Worm (Caenorhabditis elegans) whole organism, L2 larva: ENCODE data around the gene nlp-82.

Experiments
- C34F6.9 ChIP-seq: fragments of 150-350 bp; optimal IDR thresholded peaks from 2 replicates; lab custom pipeline; 2014; ENCODE audit warnings: missing biosample characterization, missing genetic modification characterization
- R02D3.7 ChIP-seq: fragments of 150-350 bp; optimal IDR thresholded peaks from 2 replicates; lab custom pipeline; 2014; ENCODE audit warnings: missing biosample characterization, missing genetic modification characterization
- Y55F3AM.14 ChIP-seq: fragments of 200-800 bp; sonication (Bioruptor generic); optimal IDR thresholded peaks from 2 replicates; lab custom pipeline; 2018; ENCODE audit warnings: mild to moderate bottlenecking, missing genetic modification characterization, missing compliant biosample characterization
- ZK546.5 ChIP-seq: sonication (generic microtip); optimal IDR thresholded peaks from 2 replicates; lab custom pipeline; 2017; ENCODE audit warnings: missing biosample characterization, missing genetic modification characterization
- aly-2 ChIP-seq: fragments of 150-350 bp; optimal IDR thresholded peaks from 2 replicates; lab custom pipeline; 2014; ENCODE audit warnings: missing biosample characterization, missing genetic modification characterization
- ama-1 ChIP-seq: fragments of 150-350 bp; optimal IDR thresholded peaks from 2 replicates; lab custom pipeline; 2018; ENCODE audit warnings: inconsistent platforms
- blmp-1 ChIP-seq: sonication (generic microtip); optimal IDR thresholded peaks from 2 replicates; lab custom pipeline; 2017; ENCODE audit warnings: missing genetic modification characterization, mild to moderate bottlenecking, missing compliant biosample characterization, antibody characterized with exemption, moderate library complexity; ENCODE audit not compliant: insufficient read depth
- ceh-82 ChIP-seq: fragments of 150-350 bp; optimal IDR thresholded peaks from 2 replicates; lab custom pipeline; 2014; ENCODE audit warnings: missing biosample characterization, missing genetic modification characterization
- crh-2 ChIP-seq: sonication (generic microtip); optimal IDR thresholded peaks from 2 replicates; lab custom pipeline; 2017; ENCODE audit warnings: missing biosample characterization, missing genetic modification characterization
- egl-27 ChIP-seq: sonication (generic microtip); optimal IDR thresholded peaks from 3 replicates; lab custom pipeline; 2017; ENCODE audit warnings: missing biosample characterization, missing genetic modification reagents, missing genetic modification characterization
- elt-1 ChIP-seq: fragments of 150-350 bp; optimal IDR thresholded peaks from 2 replicates; lab custom pipeline; 2014; ENCODE audit warnings: missing biosample characterization, missing genetic modification characterization
- elt-3 ChIP-seq: sonication (generic microtip); optimal IDR thresholded peaks from 2 replicates; lab custom pipeline; 2017; ENCODE audit warnings: missing biosample characterization, missing genetic modification characterization
- fos-1 ChIP-seq: fragments of 150-350 bp; optimal IDR thresholded peaks from 2 replicates; lab custom pipeline; 2014; ENCODE audit warnings: missing biosample characterization, missing genetic modification characterization
- gmeb-1 ChIP-seq: fragments of 150-350 bp; optimal IDR thresholded peaks from 2 replicates; lab custom pipeline; 2014; ENCODE audit warnings: missing biosample characterization, missing genetic modification characterization
- lin-11 ChIP-seq: fragments of 150-350 bp; sonication (generic microtip); optimal IDR thresholded peaks from 2 replicates; lab custom pipeline; 2014; ENCODE audit warnings: missing biosample characterization, missing genetic modification characterization, inconsistent platforms, mixed read lengths
- lin-13 ChIP-seq: fragments of 150-350 bp; optimal IDR thresholded peaks from 2 replicates; lab custom pipeline; 2014; ENCODE audit warnings: missing biosample characterization, missing genetic modification reagents, missing genetic modification characterization
- mbf-1 ChIP-seq: sonication (generic microtip); optimal IDR thresholded peaks from 2 replicates; lab custom pipeline; 2017; ENCODE audit warnings: missing biosample characterization, missing genetic modification characterization
- nhr-10 ChIP-seq: sonication (generic microtip); optimal IDR thresholded peaks from 2 replicates; lab custom pipeline; 2017; ENCODE audit warnings: missing biosample characterization, missing genetic modification characterization
- nhr-12 ChIP-seq: fragments of 150-350 bp; optimal IDR thresholded peaks from 2 replicates; lab custom pipeline; 2014; ENCODE audit warnings: missing biosample characterization, missing genetic modification characterization
- nhr-21 ChIP-seq: fragments of 150-350 bp; optimal IDR thresholded peaks from 2 replicates; lab custom pipeline; 2014; ENCODE audit warnings: missing biosample characterization, missing genetic modification characterization
- nhr-23 ChIP-seq: fragments of 150-350 bp; optimal IDR thresholded peaks from 2 replicates; lab custom pipeline; 2014; ENCODE audit warnings: missing biosample characterization, missing genetic modification reagents, missing genetic modification characterization
- nhr-237 ChIP-seq: fragments of 150-350 bp; optimal IDR thresholded peaks from 2 replicates; lab custom pipeline; 2014; ENCODE audit warnings: missing biosample characterization, missing genetic modification characterization
- nhr-25 ChIP-seq: fragments of 150-350 bp; sonication (generic microtip); optimal IDR thresholded peaks from 3 replicates; lab custom pipeline; 2014; ENCODE audit warnings: missing biosample characterization, missing genetic modification characterization
- nhr-77 ChIP-seq: fragments of 150-350 bp; optimal IDR thresholded peaks from 2 replicates; lab custom pipeline; 2014; ENCODE audit warnings: missing biosample characterization, missing genetic modification characterization
- peb-1 ChIP-seq: fragments of 150-350 bp; optimal IDR thresholded peaks from 2 replicates; lab custom pipeline; 2014; ENCODE audit warnings: missing biosample characterization, missing genetic modification characterization
- skn-1 ChIP-seq: sonication (generic microtip); optimal IDR thresholded peaks from 2 replicates; lab custom pipeline; 2017; ENCODE audit warnings: missing biosample characterization, missing genetic modification characterization
- sma-3 ChIP-seq: sonication (generic microtip); optimal IDR thresholded peaks from 2 replicates; lab custom pipeline; 2016; ENCODE audit warnings: missing genetic modification reagents, missing genetic modification characterization, missing compliant biosample characterization
- snpc-4 ChIP-seq: fragments of 150-350 bp; optimal IDR thresholded peaks from 2 replicates; lab custom pipeline; 2014; ENCODE audit warnings: missing biosample characterization, missing genetic modification characterization
- unc-39 ChIP-seq: fragments of 150-350 bp; optimal IDR thresholded peaks from 2 replicates; lab custom pipeline; 2014; ENCODE audit warnings: missing biosample characterization, missing genetic modification characterization
- unc-62 ChIP-seq: fragments of 150-350 bp; optimal IDR thresholded peaks from 2 replicates; lab custom pipeline; 2014; ENCODE audit warnings: missing biosample characterization, missing genetic modification reagents, missing genetic modification characterization
- zag-1 ChIP-seq: fragments of 150-350 bp; optimal IDR thresholded peaks from 2 replicates; lab custom pipeline; 2014; ENCODE audit warnings: missing biosample characterization, missing genetic modification characterization
- ztf-11 ChIP-seq: sonication (generic microtip); optimal IDR thresholded peaks from 2 replicates; lab custom pipeline; 2017; ENCODE audit warnings: missing biosample characterization, missing genetic modification characterization
- ztf-4 ChIP-seq: fragments of 150-350 bp; optimal IDR thresholded peaks from 2 replicates; lab custom pipeline; 2014; ENCODE audit warnings: missing biosample characterization, missing genetic modification characterization

The nlp-82 gene

DNA sequence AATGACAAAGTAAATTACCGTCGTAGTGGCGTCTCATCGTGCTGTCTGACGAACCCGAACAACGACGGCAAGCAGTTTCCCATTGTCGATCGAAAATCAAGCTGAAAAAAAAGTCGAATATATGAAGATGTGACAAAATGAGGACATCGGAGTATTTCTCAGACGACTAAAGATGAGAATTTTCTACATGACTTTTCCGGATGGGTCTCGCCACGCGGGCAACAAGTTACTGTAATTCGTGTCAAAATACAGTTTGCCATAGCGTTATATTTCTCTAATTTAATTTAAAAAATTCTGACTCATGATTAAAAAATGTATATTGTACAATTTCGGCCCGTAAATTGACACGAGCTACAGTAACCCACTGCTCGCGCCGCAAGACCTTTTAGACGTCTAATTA, 18.9 kb upstream of the nlp-82 start, which contains the start of gene C01G6.4:
Gene C01G6.4, minus strand, starts transcription at position 101 of the 400 bp plus-strand sequence.
- TF ChIP-seq R02D3.7 (tag; lab: Kevin White, UChicago) (no peak), peb-1 (tag; lab: Kevin White, UChicago) (no peak), sma-3 (GFP tag; lab: Kevin White, UChicago) (no peak), fos-1 (no peak), elt-1 (no peak), gmeb-1 (tag; lab: Kevin White, UChicago) (no peak), unc-62 (no peak), nhr-10 (tag; lab: Kevin White, UChicago) (no peak)

DNA sequence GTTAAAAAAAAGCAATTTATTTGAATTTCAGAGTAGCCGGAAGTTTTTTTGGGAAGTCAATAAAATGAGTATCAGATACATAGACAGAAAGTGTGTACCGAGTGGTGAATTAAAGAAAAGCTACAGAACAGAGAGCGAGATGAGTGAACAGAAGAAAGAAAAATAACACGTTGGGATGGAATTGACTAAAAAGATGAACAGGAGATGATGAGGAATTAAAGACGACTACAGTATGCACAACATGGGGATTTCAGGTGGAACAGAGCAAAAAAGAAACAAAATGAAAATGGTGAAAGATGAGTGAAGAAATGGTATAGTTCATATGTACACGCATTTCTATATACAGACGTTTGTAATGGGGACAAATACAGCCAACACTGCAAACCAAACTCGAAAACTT, 17.2 kb upstream of the nlp-82 start:
- TF ChIP-seq unc-39 (tag; lab: Kevin White, UChicago) (no peak), snpc-4 (no peak), zag-1 (tag; lab: Kevin White, UChicago) (no peak), ama-1 (lab: Kevin White, UChicago) (no peak), mbf-1 (tag; lab: Kevin White, UChicago) (no peak), fos-1 (no peak), C34F6.9 (no peak), Y55F3AM.14 (GFP tag; lab: Kevin White, UChicago) (no peak)

DNA sequence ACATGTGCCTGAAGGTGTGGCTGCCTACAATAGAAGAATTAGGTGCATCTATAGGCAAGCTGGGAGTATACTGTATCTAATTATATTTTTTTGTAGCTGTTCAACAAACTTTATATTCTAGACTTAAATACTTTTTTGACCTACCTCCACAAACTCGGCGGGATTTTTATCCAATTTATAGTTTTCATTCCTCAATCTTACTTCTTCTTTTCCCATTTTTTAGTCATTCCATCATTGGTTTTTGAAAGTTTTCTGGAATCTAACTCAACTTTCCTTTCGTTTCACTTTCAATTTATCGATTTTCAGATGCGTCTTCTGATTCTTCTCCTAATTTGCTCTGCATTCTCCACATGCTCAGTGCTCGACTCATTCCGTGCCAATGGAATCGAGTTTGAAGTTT, 15.5 kb upstream of the nlp-82 start, which contains the start of gene C01G6.3:
Gene C01G6.3, plus strand, starts transcription at position 301 of the 400 bp plus-strand sequence.
- TF ChIP-seq unc-62: no peak
- TF ChIP-seq elt-1: no peak
- no peak for TF ChIP-seq ceh-82 (tag; lab: Kevin White, UChicago)
- TF ChIP-seq ztf-11: no peak

DNA sequence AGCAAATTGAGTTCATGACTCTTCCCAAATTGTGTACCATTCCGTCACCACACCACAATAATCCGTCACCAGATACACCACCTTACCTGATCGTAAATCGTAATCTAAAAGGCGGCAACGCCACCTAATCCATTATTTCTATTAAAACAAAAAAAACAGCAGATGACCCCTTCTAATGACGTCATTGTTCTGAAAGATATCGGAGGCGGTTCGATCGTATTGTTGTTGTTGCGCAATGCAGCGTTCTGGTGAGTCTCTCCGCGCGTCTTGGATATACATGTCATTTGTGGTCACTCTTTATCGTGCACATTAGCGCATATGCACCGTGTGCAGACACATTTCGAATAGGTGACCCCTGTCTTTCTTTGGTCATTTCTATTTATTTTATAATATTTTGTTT, 14.9 kb upstream of the nlp-82 start:
- TF ChIP-seq nhr-25 (tag; lab: Kevin White, UChicago) (no peak), nhr-237 (tag; lab: Kevin White, UChicago) (no peak), zag-1 (tag; lab: Kevin White, UChicago) (no peak), unc-62 (no peak), ZK546.5 (tag; lab: Kevin White, UChicago) (no peak), unc-39 (tag; lab: Kevin White, UChicago) (no peak), lin-11 (no peak), mbf-1 (tag; lab: Kevin White, UChicago) (no peak), nhr-12 (no peak), blmp-1 (tag; lab: Kevin White, UChicago) (no peak), ztf-4 (tag; lab: Kevin White, UChicago) (no peak), snpc-4 (no peak), ama-1 (lab: Kevin White, UChicago) (no peak), C34F6.9 (no peak)

DNA sequence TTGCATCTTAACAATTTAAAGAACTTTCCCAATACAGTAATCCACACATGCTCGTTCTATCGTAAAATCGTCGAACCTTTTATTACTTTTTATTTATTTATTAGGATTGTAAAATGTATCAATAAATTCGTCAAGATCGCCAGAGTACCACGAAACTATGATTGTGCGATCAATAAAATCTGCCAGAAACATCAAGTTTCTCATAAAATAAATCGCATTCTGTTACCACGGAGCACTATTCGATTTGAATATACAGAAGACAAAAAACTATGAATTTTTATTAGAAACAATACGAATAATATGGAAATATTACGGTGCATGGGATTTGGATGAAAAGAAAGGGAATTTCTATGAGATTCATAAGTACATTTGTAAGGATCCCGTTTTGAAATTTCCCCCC, 12.7 kb upstream of the nlp-82 start, which contains the start of gene C01G6.2:
Gene C01G6.2, plus strand, starts transcription at position 301 of the 400 bp plus-strand sequence.
- TF ChIP-seq nhr-25 (tag; lab: Kevin White, UChicago): no peak
- TF ChIP-seq nhr-23 (tag; lab: Kevin White, UChicago): no peak
- no peak for TF ChIP-seq lin-13
- TF ChIP-seq crh-2 (tag; lab: Kevin White, UChicago): no peak
- TF ChIP-seq unc-39 (tag; lab: Kevin White, UChicago): no peak
- TF ChIP-seq zag-1 (tag; lab: Kevin White, UChicago): no peak
- TF ChIP-seq nhr-77 (tag; lab: Kevin White, UChicago): no peak
- TF ChIP-seq egl-27 (tag; lab: Kevin White, UChicago): no peak
- TF ChIP-seq peb-1 (tag; lab: Kevin White, UChicago): no peak
- no peak for TF ChIP-seq ZK546.5 (tag; lab: Kevin White, UChicago)
- no peak for TF ChIP-seq skn-1 (tag; lab: Kevin White, UChicago)
- TF ChIP-seq nhr-21 (tag; lab: Kevin White, UChicago): no peak
- no peak for TF ChIP-seq snpc-4
- TF ChIP-seq unc-62: no peak
- no peak for TF ChIP-seq elt-3

DNA sequence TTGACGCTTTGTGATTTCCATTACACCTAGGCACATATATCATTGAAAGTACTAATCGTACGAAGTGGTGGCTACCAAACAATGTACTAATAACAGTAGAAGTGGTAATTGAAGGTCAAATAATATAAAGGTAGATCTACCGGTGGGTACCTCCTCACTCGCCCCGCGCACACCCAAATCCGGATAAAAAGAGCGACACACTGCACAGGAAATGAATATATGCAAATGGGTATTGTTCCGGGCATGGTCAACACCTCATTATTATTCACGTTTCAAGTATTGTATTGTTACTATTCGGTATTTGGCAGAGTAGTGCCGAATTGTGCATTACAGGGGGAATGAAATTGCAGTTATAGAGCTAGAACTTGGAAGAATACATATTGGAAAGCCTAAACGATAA, 12.2 kb upstream of the nlp-82 start:
- no peak for TF ChIP-seq snpc-4

DNA sequence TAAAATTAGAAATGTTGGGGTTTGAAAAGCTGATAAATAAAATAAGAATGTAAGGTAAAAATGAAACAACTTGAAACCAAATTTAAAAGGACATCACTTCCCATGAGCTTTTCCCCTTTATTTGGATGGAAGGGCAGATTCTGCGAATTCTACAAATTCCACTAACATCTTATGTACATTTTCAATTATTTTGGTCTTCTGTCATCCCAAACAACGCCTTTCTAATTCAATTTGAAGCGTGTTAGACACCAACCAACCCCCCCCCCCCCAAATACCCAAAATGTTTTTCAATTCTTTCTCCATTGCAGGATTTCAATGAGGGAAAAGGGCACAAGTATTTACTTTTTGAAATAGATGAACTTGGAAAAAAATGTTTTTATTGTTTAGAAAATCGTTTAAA, 11.6 kb upstream of the nlp-82 start:
- no peak for TF ChIP-seq aly-2 (tag; lab: Kevin White, UChicago)
- no peak for TF ChIP-seq skn-1 (tag; lab: Kevin White, UChicago)
- TF ChIP-seq nhr-23 (tag; lab: Kevin White, UChicago): no peak
- no peak for TF ChIP-seq R02D3.7 (tag; lab: Kevin White, UChicago)
